Worm (Caenorhabditis elegans) whole organism, young adult: Measurements from ENCODE around the gene wrt-3.

Source experiments
- B0019.2 ChIP-seq: fragments of 200-800 bp; sonication (Bioruptor generic); conservative IDR thresholded peaks from 2 replicates; pipeline ENCODE4 v1.3.6; 2022; ENCODE audit warnings: missing genetic modification reagents, missing genetic modification characterization, missing compliant biosample characterization
- B0035.1 ChIP-seq: sonication (generic microtip); optimal IDR thresholded peaks from 2 replicates; lab custom pipeline; 2016; ENCODE audit warnings: missing genetic modification characterization, mild to moderate bottlenecking, missing compliant biosample characterization, missing genotype, missing genetic modification reagents
- C17E4.6 ChIP-seq: fragments of 200-800 bp; sonication (Bioruptor generic); IDR thresholded peaks from 2 replicates; pipeline ENCODE4 v1.3.6; 2022; ENCODE audit warnings: missing genetic modification reagents, missing genetic modification characterization, missing compliant biosample characterization
- F10E7.11 ChIP-seq: sonication (generic microtip); optimal IDR thresholded peaks from 2 replicates; lab custom pipeline; 2017; ENCODE audit warnings: mild to moderate bottlenecking, missing genetic modification characterization, moderate library complexity, missing compliant biosample characterization
- F22D6.2 ChIP-seq: sonication (generic microtip); optimal IDR thresholded peaks from 2 replicates; lab custom pipeline; 2016; ENCODE audit warnings: mild to moderate bottlenecking, missing genetic modification characterization, missing compliant biosample characterization
- F57A8.1 ChIP-seq: fragments of 200-800 bp; sonication (Bioruptor generic); optimal IDR thresholded peaks from 2 replicates; lab custom pipeline; 2018; ENCODE audit warnings: mild to moderate bottlenecking, missing genetic modification characterization, moderate library complexity, missing compliant biosample characterization
- Y53F4B.3 ChIP-seq: fragments of 200-800 bp; sonication (Bioruptor generic); IDR thresholded peaks from 2 replicates; pipeline ENCODE4 v1.3.6; 2022; ENCODE audit warnings: missing genetic modification reagents, missing genetic modification characterization, missing compliant biosample characterization
- Y95B8A.8 ChIP-seq: fragments of 200-800 bp; sonication (Bioruptor generic); IDR thresholded peaks from 2 replicates; pipeline ENCODE4 v1.3.6; 2022; ENCODE audit warnings: missing genetic modification reagents, missing genetic modification characterization, missing compliant biosample characterization
- ama-1 ChIP-seq, 3 experiments: fragments of 150-350 bp in 1 of 3; sonication (generic microtip) in 2 of 3; optimal IDR thresholded peaks; 2 replicates each; lab custom pipeline; 2014 to 2018; ENCODE audit warnings: missing biosample characterization in 2 of 3, missing genetic modification characterization in 2 of 3, missing genetic modification reagents in 2 of 3
- ccch-3 ChIP-seq: fragments of 200-800 bp; sonication (Bioruptor generic); optimal IDR thresholded peaks from 2 replicates; lab custom pipeline; 2018; ENCODE audit warnings: mild to moderate bottlenecking, missing genetic modification characterization, missing compliant biosample characterization
- cebp-1 ChIP-seq, 2 experiments: fragments of 200-800 bp in 1 of 2; sonication (Bioruptor generic) in 1 of 2; sonication (generic microtip) in 1 of 2; IDR thresholded peaks in 1 of 2; optimal IDR thresholded peaks in 1 of 2; 2 replicates each; pipeline versions ENCODE4 v1.3.6 to Lab custom; 2017 to 2022; ENCODE audit warnings: missing compliant biosample characterization in 2 of 2, missing genetic modification characterization in 2 of 2, mild to moderate bottlenecking in 1 of 2, missing genetic modification reagents in 1 of 2, moderate library complexity in 1 of 2
- ceh-91 ChIP-seq: fragments of 200-800 bp; sonication (Bioruptor generic); IDR thresholded peaks from 2 replicates; pipeline ENCODE4 v1.3.6; 2022; ENCODE audit warnings: missing genetic modification reagents, missing genetic modification characterization, missing compliant biosample characterization
- chd-7 ChIP-seq: sonication (generic microtip); optimal IDR thresholded peaks from 2 replicates; lab custom pipeline; 2016; ENCODE audit warnings: mild to moderate bottlenecking, missing genetic modification characterization, moderate library complexity, missing compliant biosample characterization
- egl-44 ChIP-seq: fragments of 200-800 bp; sonication (Bioruptor generic); IDR thresholded peaks from 2 replicates; pipeline ENCODE4 v1.3.6; 2022; ENCODE audit warnings: missing genetic modification reagents, missing genetic modification characterization, missing compliant biosample characterization
- egrh-3 ChIP-seq: fragments of 200-800 bp; sonication (Bioruptor generic); IDR thresholded peaks from 2 replicates; pipeline ENCODE4 v1.3.6; 2022; ENCODE audit warnings: missing genetic modification reagents, missing genetic modification characterization, missing compliant biosample characterization
- let-526 ChIP-seq: fragments of 200-800 bp; sonication (Bioruptor generic); IDR thresholded peaks from 2 replicates; pipeline ENCODE4 v1.3.6; 2022; ENCODE audit warnings: missing genetic modification reagents, missing genetic modification characterization, missing compliant biosample characterization
- lin-35 ChIP-seq, 3 experiments: fragments of 150-350 bp in 2 of 3; sonication (generic microtip) in 1 of 3; optimal IDR thresholded peaks; 2 replicates each; lab custom pipeline; 2014 to 2018; ENCODE audit warnings: missing biosample characterization in 3 of 3, missing genetic modification characterization in 3 of 3, missing genetic modification reagents in 3 of 3
- lir-1 ChIP-seq: fragments of 200-800 bp; sonication (Bioruptor generic); conservative IDR thresholded peaks from 2 replicates; pipeline ENCODE4 v1.3.6; 2022; ENCODE audit warnings: missing genetic modification reagents, missing genetic modification characterization, missing compliant biosample characterization
- lsl-1 ChIP-seq: fragments of 200-800 bp; sonication (Bioruptor generic); optimal IDR thresholded peaks from 2 replicates; lab custom pipeline; 2018; ENCODE audit warnings: mild to moderate bottlenecking, missing genetic modification characterization, moderate library complexity, missing compliant biosample characterization
- madf-10 ChIP-seq: sonication (generic microtip); optimal IDR thresholded peaks from 2 replicates; lab custom pipeline; 2016; ENCODE audit warnings: mild to moderate bottlenecking, missing genetic modification characterization, missing compliant biosample characterization
- madf-6 ChIP-seq: fragments of 200-800 bp; sonication (Bioruptor generic); IDR thresholded peaks from 2 replicates; pipeline ENCODE4 v1.3.6; 2022; ENCODE audit warnings: missing genetic modification reagents, missing genetic modification characterization, missing compliant biosample characterization
- madf-8 ChIP-seq: fragments of 200-800 bp; sonication (Bioruptor generic); conservative IDR thresholded peaks from 2 replicates; pipeline ENCODE4 v1.3.6; 2022; ENCODE audit warnings: missing genetic modification reagents, missing genetic modification characterization, missing compliant biosample characterization
- nhr-80 ChIP-seq: sonication (generic microtip); optimal IDR thresholded peaks from 2 replicates; lab custom pipeline; 2016; ENCODE audit warnings: missing genetic modification characterization, missing compliant biosample characterization
- rcor-1 ChIP-seq: fragments of 200-800 bp; sonication (Bioruptor generic); IDR thresholded peaks from 2 replicates; pipeline ENCODE4 v1.3.6; 2022; ENCODE audit warnings: missing genetic modification reagents, missing genetic modification characterization, missing compliant biosample characterization
- rpc-1 ChIP-seq, 2 experiments: fragments of 150-350 bp in 1 of 2; sonication (generic microtip) in 1 of 2; optimal IDR thresholded peaks; 2 replicates each; lab custom pipeline; 2014 to 2018; ENCODE audit warnings: missing biosample characterization in 1 of 2, missing genetic modification characterization in 1 of 2, missing genetic modification reagents in 1 of 2, missing genotype in 1 of 2
- snpc-1.1 ChIP-seq: sonication (generic microtip); optimal IDR thresholded peaks from 2 replicates; lab custom pipeline; 2017; ENCODE audit warnings: missing genetic modification characterization, mild to moderate bottlenecking, missing compliant biosample characterization, antibody characterized with exemption, moderate library complexity, missing genotype, missing genetic modification reagents; ENCODE audit not compliant: insufficient read depth
- snpc-3.4 ChIP-seq: sonication (generic microtip); optimal IDR thresholded peaks from 2 replicates; lab custom pipeline; 2017; ENCODE audit warnings: missing genetic modification characterization, mild to moderate bottlenecking, missing compliant biosample characterization, antibody characterized with exemption, moderate library complexity, missing genotype, missing genetic modification reagents
- snpc-4 ChIP-seq, 5 experiments: fragments of 150-350 bp in 1 of 5; sonication (generic microtip) in 4 of 5; optimal IDR thresholded peaks; 2 replicates each; lab custom pipeline; 2014 to 2018; ENCODE audit warnings: missing genetic modification characterization in 5 of 5, missing biosample characterization in 3 of 5, antibody characterized with exemption in 2 of 5, mild to moderate bottlenecking in 2 of 5, missing compliant biosample characterization in 2 of 5, missing genotype in 2 of 5, moderate library complexity in 2 of 5, missing genetic modification reagents in 1 of 5
- somi-1 ChIP-seq: fragments of 200-800 bp; sonication (Bioruptor generic); optimal IDR thresholded peaks from 2 replicates; lab custom pipeline; 2018; ENCODE audit warnings: mild to moderate bottlenecking, missing genetic modification characterization, missing compliant biosample characterization
- tbx-9 ChIP-seq: sonication (generic microtip); optimal IDR thresholded peaks from 2 replicates; lab custom pipeline; 2016; ENCODE audit warnings: borderline replicate concordance, missing genetic modification characterization, inconsistent platforms, missing compliant biosample characterization
- unc-130 ChIP-seq: sonication (generic microtip); optimal IDR thresholded peaks from 2 replicates; lab custom pipeline; 2016; ENCODE audit warnings: missing genetic modification reagents, missing genetic modification characterization, missing compliant biosample characterization
- zim-3 ChIP-seq: sonication (generic microtip); optimal IDR thresholded peaks from 2 replicates; lab custom pipeline; 2017; ENCODE audit warnings: mild to moderate bottlenecking, missing genetic modification characterization, moderate library complexity, missing compliant biosample characterization
- ztf-26 ChIP-seq: sonication (generic microtip); optimal IDR thresholded peaks from 2 replicates; lab custom pipeline; 2017; ENCODE audit warnings: missing genetic modification characterization, missing compliant biosample characterization
- ztf-28 ChIP-seq: fragments of 200-800 bp; sonication (Bioruptor generic); IDR thresholded peaks from 2 replicates; pipeline ENCODE4 v1.3.6; 2022; ENCODE audit warnings: missing genetic modification reagents, missing genetic modification characterization, missing compliant biosample characterization

wrt-3 gene

ce11 chrIV:9510439-9510838 is 33.2 kb upstream of the wrt-3 start, which contains the start of gene C33A12.4:
Gene C33A12.4, minus strand, starts transcription at chrIV:9510569.
- TF ChIP-seq ztf-26 (tag; lab: Kevin White, UChicago) (no peak), cebp-1 (GFP tag; IDR thresholded peaks at IDR 0.05; lab: Robert Waterston, UW) (no peak), cebp-1 (tag; optimal IDR thresholded peaks at IDR 0.05; lab: Kevin White, UChicago) (peak; percentile 8), lin-35 (GFP tag; optimal IDR thresholded peaks at IDR 0.05; lab: Kevin White, UChicago) (no peak), madf-6 (GFP tag; lab: Robert Waterston, UW) (peak; percentile 7; the same call in 1 of the 2 replicates), somi-1 (GFP tag; lab: Kevin White, UChicago) (no peak), Y95B8A.8 (no peak), rcor-1 (GFP tag; lab: Robert Waterston, UW) (peak; percentile 7; the same call in 1 of the 2 replicates)

ce11 chrIV:9508612-9509011 is 31.4 kb upstream of the wrt-3 start, which contains the start of gene ethe-1:
Gene ethe-1, minus strand, starts transcription at chrIV:9508761.
- no peak for TF ChIP-seq ama-1 (optimal IDR thresholded peaks at IDR 0.05; lab: Kevin White, UChicago)
- no peak for TF ChIP-seq ama-1 (GFP tag; optimal IDR thresholded peaks at IDR 0.05; lab: Kevin White, UChicago)
- no peak for TF ChIP-seq B0019.2 (GFP tag; lab: Robert Waterston, UW)
- no peak for TF ChIP-seq zim-3
- no peak for TF ChIP-seq F10E7.11 (tag; lab: Kevin White, UChicago)
- TF ChIP-seq nhr-80 (tag; lab: Kevin White, UChicago): peak; percentile 18
- TF ChIP-seq B0035.1 (tag; lab: Kevin White, UChicago): no peak
- TF ChIP-seq F22D6.2 (tag; lab: Kevin White, UChicago): no peak
- no peak for TF ChIP-seq F57A8.1 (GFP tag; lab: Kevin White, UChicago)
- no peak for TF ChIP-seq egl-44 (GFP tag; lab: Robert Waterston, UW)
- TF ChIP-seq madf-10 (tag; lab: Kevin White, UChicago): no peak
- no peak for TF ChIP-seq ceh-91 (GFP tag; lab: Robert Waterston, UW)
- no peak for TF ChIP-seq snpc-4 (GFP tag; optimal IDR thresholded peaks at IDR 0.05; lab: Kevin White, UChicago)
- peak; percentile 9 to 47 (median 38) for TF ChIP-seq snpc-4 (tag; optimal IDR thresholded peaks at IDR 0.05; lab: Kevin White, UChicago)
- no peak for TF ChIP-seq C17E4.6 (GFP tag; lab: Robert Waterston, UW)

- TF ChIP-seq let-526 (GFP tag; lab: Robert Waterston, UW) (no peak), unc-130 (GFP tag; lab: Kevin White, UChicago) (no peak), snpc-1.1 (tag; lab: Kevin White, UChicago) (no peak), Y53F4B.3 (GFP tag; lab: Robert Waterston, UW) (no peak), lsl-1 (no peak), tbx-9 (tag; lab: Kevin White, UChicago) (no peak), ztf-28 (GFP tag; lab: Robert Waterston, UW) (no peak), egrh-3 (GFP tag; lab: Robert Waterston, UW) (no peak), rpc-1 (optimal IDR thresholded peaks at IDR 0.05; lab: Kevin White, UChicago) (no peak), rpc-1 (tag; optimal IDR thresholded peaks at IDR 0.05; lab: Kevin White, UChicago) (no peak)
These were observed 29.0 kb upstream of the wrt-3 start, which contains the start of gene ttr-9 for ce11 chrIV:9506251-9506650. Gene ttr-9, minus strand, starts transcription at chrIV:9506351.

ce11 chrIV:9500100-9500499 is 22.8 kb upstream of the wrt-3 start, which contains the start of gene ugt-21:
Gene ugt-21, plus strand, starts transcription at chrIV:9500311.
- TF ChIP-seq C17E4.6 (GFP tag; lab: Robert Waterston, UW) (no peak), ccch-3 (no peak), lir-1 (GFP tag; lab: Robert Waterston, UW) (no peak), madf-8 (no peak), snpc-3.4 (tag; lab: Kevin White, UChicago) (no peak), chd-7 (tag; lab: Kevin White, UChicago) (no peak)
